Fruit fly (Drosophila melanogaster) whole organism, embryonic: ENCODE results near the gene Jhbp14.

Source experiments
- Abd-B ChIP-seq: fragments of 200-800 bp; sonication (Bioruptor generic); optimal IDR thresholded peaks from 2 replicates; lab custom pipeline; 2018; ENCODE audit warnings: missing biosample characterization, mild to moderate bottlenecking, missing genetic modification characterization, moderate library complexity
- CG10147 ChIP-seq: fragments of 200-800 bp; sonication (Bioruptor generic); optimal IDR thresholded peaks from 2 replicates; lab custom pipeline; 2019; ENCODE audit warnings: missing biosample characterization, mild to moderate bottlenecking, missing genetic modification characterization, moderate library complexity
- CG1024 ChIP-seq: fragments of 200-800 bp; sonication (Bioruptor generic); IDR thresholded peaks from 2 replicates; pipeline ENCODE4 v1.3.6; 2022; ENCODE audit warnings: missing biosample characterization, missing genetic modification characterization
- CG11723 ChIP-seq: fragments of 200-800 bp; sonication (Bioruptor generic); optimal IDR thresholded peaks from 2 replicates; lab custom pipeline; 2017; ENCODE audit warnings: missing biosample characterization, mild to moderate bottlenecking, missing genetic modification characterization
- CG12219 ChIP-seq: fragments of 200-800 bp; sonication (Bioruptor generic); optimal IDR thresholded peaks from 3 replicates; lab custom pipeline; 2018; ENCODE audit warnings: missing biosample characterization, mild to moderate bottlenecking, missing genetic modification characterization
- CG13775 ChIP-seq: fragments of 200-800 bp; sonication (Bioruptor generic); optimal IDR thresholded peaks from 3 replicates; lab custom pipeline; 2017; ENCODE audit warnings: missing biosample characterization, mild to moderate bottlenecking, missing genetic modification characterization
- CG15479 ChIP-seq: fragments of 200-800 bp; sonication (Bioruptor generic); optimal IDR thresholded peaks from 3 replicates; lab custom pipeline; 2019; ENCODE audit warnings: missing biosample characterization, mild to moderate bottlenecking, missing genetic modification characterization, moderate library complexity
- CG15514 ChIP-seq: fragments of 200-800 bp; sonication (Bioruptor generic); optimal IDR thresholded peaks from 3 replicates; lab custom pipeline; 2017; ENCODE audit warnings: missing biosample characterization, missing genetic modification characterization, mild to moderate bottlenecking, moderate library complexity, missing genetic modification reagents
- CG31365 ChIP-seq: fragments of 200-800 bp; sonication (Bioruptor generic); optimal IDR thresholded peaks from 2 replicates; lab custom pipeline; 2018; ENCODE audit warnings: missing biosample characterization, mild to moderate bottlenecking, missing genetic modification characterization
- CG34224 ChIP-seq: fragments of 200-800 bp; sonication (Bioruptor generic); IDR thresholded peaks from 3 replicates; pipeline ENCODE4 v1.3.6; 2022; ENCODE audit warnings: missing biosample characterization, missing genetic modification characterization; ENCODE audit not compliant: partially characterized antibody
- CG3726 ChIP-seq: fragments of 200-800 bp; sonication (Bioruptor generic); IDR thresholded peaks from 3 replicates; pipeline ENCODE4, ENCODE4 v1.3.6; 2022; ENCODE audit warnings: missing biosample characterization, missing genetic modification characterization
- CG3847 ChIP-seq: fragments of 200-800 bp; sonication (Bioruptor generic); IDR thresholded peaks from 2 replicates; pipeline ENCODE4 v1.3.6; 2022; ENCODE audit warnings: missing biosample characterization, missing genetic modification characterization
- CG4360 ChIP-seq: fragments of 200-800 bp; sonication (Bioruptor generic); IDR thresholded peaks from 2 replicates; pipeline ENCODE4 v1.3.6; 2022; ENCODE audit warnings: missing biosample characterization, missing genetic modification characterization
- CG5953 ChIP-seq: fragments of 200-800 bp; sonication (Bioruptor generic); IDR thresholded peaks from 2 replicates; pipeline ENCODE4 v1.3.6; 2022; ENCODE audit warnings: missing biosample characterization, missing genetic modification characterization
- CG6654 ChIP-seq: fragments of 200-800 bp; sonication (Bioruptor generic); optimal IDR thresholded peaks from 2 replicates; lab custom pipeline; 2017; ENCODE audit warnings: missing biosample characterization, mild to moderate bottlenecking, missing genetic modification characterization
- CG7372 ChIP-seq: fragments of 200-800 bp; sonication (Bioruptor generic); IDR thresholded peaks from 2 replicates; pipeline ENCODE4 v1.3.6; 2022; ENCODE audit warnings: missing biosample characterization, missing genetic modification characterization
- CG7963 ChIP-seq: fragments of 200-800 bp; sonication (Bioruptor generic); IDR thresholded peaks from 3 replicates; pipeline ENCODE4 v1.3.6; 2022; ENCODE audit warnings: missing biosample characterization, missing genetic modification characterization; ENCODE audit not compliant: partially characterized antibody
- CG9932 ChIP-seq: fragments of 200-800 bp; sonication (Bioruptor generic); IDR thresholded peaks from 2 replicates; pipeline ENCODE4 v1.3.6; 2022; ENCODE audit warnings: missing biosample characterization, missing genetic modification characterization
- Deaf1 ChIP-seq: fragments of 200-800 bp; optimal IDR thresholded peaks from 3 replicates; lab custom pipeline; 2019; ENCODE audit warnings: missing biosample characterization, mild to moderate bottlenecking, missing genetic modification characterization, moderate library complexity
- Doc2 ChIP-seq: fragments of 200-800 bp; sonication (Bioruptor generic); IDR thresholded peaks from 2 replicates; pipeline ENCODE4 v1.3.6; 2022; ENCODE audit warnings: missing biosample characterization, missing genetic modification characterization
- NFAT ChIP-seq: fragments of 200-800 bp; sonication (Bioruptor generic); IDR thresholded peaks from 2 replicates; pipeline ENCODE4 v1.3.6; 2022; ENCODE audit warnings: missing biosample characterization, missing genetic modification characterization
- Oli ChIP-seq: fragments of 200-800 bp; sonication (Bioruptor generic); optimal IDR thresholded peaks from 2 replicates; lab custom pipeline; 2018; ENCODE audit warnings: missing biosample characterization, mild to moderate bottlenecking, missing genetic modification characterization, moderate library complexity
- bbx ChIP-seq: fragments of 200-800 bp; sonication (Bioruptor generic); IDR thresholded peaks from 2 replicates; pipeline ENCODE4 v1.3.6; 2022; ENCODE audit warnings: missing biosample characterization, missing genetic modification characterization; ENCODE audit not compliant: partially characterized antibody
- chinmo ChIP-seq: fragments of 200-800 bp; sonication (Bioruptor generic); IDR thresholded peaks from 4 replicates; pipeline ENCODE4 v1.3.6; 2022; ENCODE audit warnings: missing biosample characterization, missing genetic modification characterization; ENCODE audit not compliant: partially characterized antibody
- dan ChIP-seq: fragments of 200-800 bp; sonication (Bioruptor generic); IDR thresholded peaks from 2 replicates; pipeline ENCODE4 v1.3.6; 2022; ENCODE audit warnings: missing biosample characterization, missing genetic modification characterization
- esg ChIP-seq: fragments of 200-800 bp; sonication (Bioruptor generic); conservative IDR thresholded peaks from 2 replicates; pipeline ENCODE4 v1.3.6; 2022; ENCODE audit warnings: missing biosample characterization, missing genetic modification characterization
- lab ChIP-seq: fragments of 200-800 bp; sonication (Bioruptor generic); optimal IDR thresholded peaks from 3 replicates; lab custom pipeline; 2017; ENCODE audit warnings: missing biosample characterization, missing genetic modification characterization, mild to moderate bottlenecking, moderate library complexity, missing genetic modification reagents
- onecut ChIP-seq: fragments of 200-800 bp; sonication (Bioruptor generic); IDR thresholded peaks from 2 replicates; pipeline ENCODE4 v1.3.6; 2022; ENCODE audit warnings: missing biosample characterization, missing genetic modification characterization
- pros ChIP-seq: fragments of 200-800 bp; sonication (Bioruptor generic); optimal IDR thresholded peaks from 3 replicates; lab custom pipeline; 2019; ENCODE audit warnings: missing biosample characterization, mild to moderate bottlenecking, missing genetic modification characterization, moderate library complexity
- ranshi ChIP-seq: fragments of 200-800 bp; sonication (Bioruptor generic); IDR thresholded peaks from 2 replicates; pipeline ENCODE4 v1.3.6; 2022; ENCODE audit warnings: missing biosample characterization, missing genetic modification characterization
- sc ChIP-seq, 3 experiments: fragments of >200 bp in 2 of 3; fragments of 200-800 bp in 1 of 3; sonication (Bioruptor generic) in 1 of 3; optimal IDR thresholded peaks; 2 replicates in 2 of 3; 3 replicates in 1 of 3; lab custom pipeline; 2017; ENCODE audit warnings: mild to moderate bottlenecking in 1 of 3, missing biosample characterization in 1 of 3, missing genetic modification characterization in 1 of 3, missing genetic modification reagents in 1 of 3
- sna ChIP-seq: fragments of 200-800 bp; sonication (Bioruptor generic); IDR thresholded peaks from 2 replicates; pipeline ENCODE4 v1.3.6; 2022; ENCODE audit warnings: missing biosample characterization, missing genetic modification characterization; ENCODE audit not compliant: partially characterized antibody
- wek ChIP-seq: fragments of 200-800 bp; sonication (Bioruptor generic); optimal IDR thresholded peaks from 3 replicates; lab custom pipeline; 2018; ENCODE audit warnings: missing biosample characterization, mild to moderate bottlenecking, missing genetic modification characterization, moderate library complexity
- z ChIP-seq: fragments of 200-800 bp; sonication (Bioruptor generic); IDR thresholded peaks from 3 replicates; pipeline ENCODE4 v1.3.6; 2022; ENCODE audit warnings: missing biosample characterization, missing genetic modification characterization

Jhbp14 gene

DNA sequence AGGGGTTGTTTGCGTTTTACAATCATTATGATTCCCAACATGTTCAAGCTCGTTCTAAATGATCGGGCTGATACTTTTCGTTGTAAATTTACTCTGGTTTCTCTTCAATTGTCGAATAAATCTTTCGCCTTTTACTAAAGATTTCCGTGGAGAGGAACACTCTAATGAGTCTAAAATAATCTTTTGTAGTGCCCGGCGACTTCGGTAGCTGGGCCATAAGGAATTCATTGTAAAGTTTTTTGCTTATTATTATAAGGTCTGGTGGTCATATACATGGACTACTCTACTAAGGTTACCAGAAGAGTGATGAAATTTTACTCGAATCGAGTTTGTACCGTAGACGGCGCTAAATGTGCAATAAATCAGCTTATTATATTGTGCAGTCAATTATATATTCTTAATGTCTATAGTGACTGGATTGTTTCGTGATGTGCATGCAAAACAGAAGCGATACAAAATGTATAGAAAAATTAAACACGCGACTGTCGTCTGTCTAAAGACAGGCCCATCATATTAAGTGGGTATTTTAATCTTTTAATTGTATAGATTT, 8.5 kb downstream of the Jhbp14 start (continued):
- TF ChIP-seq ranshi (GFP tag; lab: Robert Waterston, UW) (no peak), z (GFP tag; lab: Robert Waterston, UW) (no peak), CG34224 (no peak), esg (no peak), sc (optimal IDR thresholded peaks at IDR 0.05; lab: Kevin White, UChicago) (no peak), sc (GFP tag; optimal IDR thresholded peaks at IDR 0.05; lab: Kevin White, UChicago) (no peak), CG7963 (GFP tag; lab: Robert Waterston, UW) (no peak), lab (GFP tag; lab: Kevin White, UChicago) (no peak), wek (GFP tag; lab: Kevin White, UChicago) (no peak), CG9932 (GFP tag; lab: Robert Waterston, UW) (no peak), CG15479 (GFP tag; lab: Kevin White, UChicago) (no peak), dan (GFP tag; lab: Robert Waterston, UW) (no peak), CG13775 (no peak), CG11723 (GFP tag; lab: Kevin White, UChicago) (no peak), CG12219 (GFP tag; lab: Kevin White, UChicago) (no peak), Abd-B (GFP tag; lab: Kevin White, UChicago) (no peak), CG5953 (GFP tag; lab: Robert Waterston, UW) (no peak), Doc2 (GFP tag; lab: Robert Waterston, UW) (no peak), CG1024 (GFP tag; lab: Robert Waterston, UW) (no peak), sna (GFP tag; lab: Robert Waterston, UW) (no peak)

DNA sequence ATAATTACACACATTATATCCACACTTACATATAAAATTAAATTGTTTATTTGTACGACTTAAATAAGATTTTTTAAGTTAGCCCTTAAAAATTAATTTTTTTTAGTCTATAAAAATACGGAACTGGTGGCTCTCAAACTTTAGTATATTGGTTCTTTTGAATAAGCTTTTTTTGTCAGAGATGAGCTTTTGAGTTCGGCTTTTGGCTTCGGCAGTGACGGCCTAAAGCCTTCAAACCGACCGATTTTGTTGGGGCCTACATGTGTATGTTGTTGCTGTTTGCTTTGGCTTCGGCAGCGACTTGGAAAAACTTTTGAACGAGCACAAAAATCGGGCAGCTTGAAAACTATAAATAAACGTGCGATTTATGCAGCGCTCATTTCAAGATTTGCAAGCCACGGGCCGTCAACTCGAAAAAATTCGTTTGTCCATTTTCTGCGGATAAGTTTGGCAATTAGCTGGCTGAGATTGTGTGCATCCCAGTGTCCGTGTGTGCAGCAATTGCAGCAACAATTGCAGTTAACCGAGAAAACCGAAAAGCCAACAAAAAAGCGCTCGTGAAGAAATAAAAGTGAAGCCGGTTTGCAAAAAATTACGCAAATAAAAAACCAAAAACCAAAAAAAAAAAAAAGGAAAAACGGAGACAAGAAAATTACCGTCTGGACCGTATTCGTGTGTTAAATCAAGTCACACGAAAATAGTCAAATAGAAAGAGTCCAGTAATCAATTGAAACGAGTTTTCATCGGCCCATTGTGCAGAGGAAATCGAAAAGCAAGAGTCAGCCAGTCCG, 9.8 kb downstream of the Jhbp14 start, which contains the start of gene CG16820:
TSS of gene CG16820 (plus strand) at position 378 of the 791 bp plus-strand sequence.
- TF ChIP-seq Deaf1 (tag; lab: Kevin White, UChicago): peak; percentile 93
- TF ChIP-seq NFAT (GFP tag; lab: Robert Waterston, UW): no peak
- TF ChIP-seq CG6654 (GFP tag; lab: Kevin White, UChicago): peak; percentile 54
- TF ChIP-seq CG4360 (GFP tag; lab: Robert Waterston, UW): no peak
- no peak for TF ChIP-seq CG7372
- no peak for TF ChIP-seq Oli (tag; lab: Kevin White, UChicago)
- peak; percentile 56; the same call in 1 of the 4 replicates for TF ChIP-seq chinmo
- no peak for TF ChIP-seq CG31365 (tag; lab: Kevin White, UChicago)
- peak; percentile 96 for TF ChIP-seq CG15514

- TF ChIP-seq CG10147 (GFP tag; lab: Kevin White, UChicago) (no peak), pros (no peak), bbx (GFP tag; lab: Robert Waterston, UW) (no peak)
Measured at dm6 chr2L:13251167-13251566, 14.9 kb downstream of the Jhbp14 start.

DNA sequence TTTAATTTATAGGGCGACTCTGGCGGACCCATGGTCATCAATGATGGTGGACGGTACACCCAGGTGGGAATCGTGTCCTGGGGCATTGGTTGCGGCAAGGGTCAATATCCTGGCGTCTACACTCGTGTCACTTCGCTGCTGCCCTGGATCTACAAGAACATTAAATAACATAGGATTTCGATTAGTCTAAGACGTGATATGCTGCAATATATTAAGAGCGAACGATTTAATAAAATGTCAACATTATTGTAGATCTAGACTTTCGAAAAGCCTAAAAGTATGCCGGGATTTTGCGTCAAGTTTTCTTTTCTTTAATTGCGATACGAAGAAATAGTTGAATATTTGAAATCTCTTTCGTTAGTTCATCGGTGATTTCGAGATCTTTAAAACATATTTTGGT, 20.9 kb downstream of the Jhbp14 start, which contains the start of gene Naa20B:
TSS of gene Naa20B (plus strand) at position 301 of the 400 bp plus-strand sequence.
- no peak for TF ChIP-seq onecut (GFP tag; lab: Robert Waterston, UW)
- no peak for TF ChIP-seq CG3726 (GFP tag; lab: Robert Waterston, UW)
- TF ChIP-seq CG3847 (GFP tag; lab: Robert Waterston, UW): no peak
